Worm (Caenorhabditis elegans): ENCODE measurements around the gene T13F3.6.

DNA sequence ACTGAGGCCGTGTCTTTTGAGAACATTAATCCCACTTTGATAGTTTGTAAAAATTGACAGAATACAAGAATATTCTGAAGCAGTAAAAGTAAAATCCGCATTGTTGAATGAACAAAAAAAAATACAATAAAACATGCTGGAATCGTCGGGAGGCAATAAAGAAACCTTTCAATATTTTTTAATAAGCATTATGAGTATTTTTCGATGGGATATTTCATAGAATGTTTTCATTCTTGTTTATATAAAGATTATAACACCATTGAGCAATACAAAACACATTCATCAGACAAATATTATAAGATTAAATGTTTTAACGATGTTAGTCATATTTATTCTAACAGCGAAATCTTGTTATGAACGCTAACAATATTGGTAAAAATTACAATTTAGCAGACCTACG lies 17.3 kb downstream of the T13F3.6 start, which contains the start of gene gcy-20:
- TF ChIP-seq sea-1 (GFP tag; conservative IDR thresholded peaks at IDR 0.05) (no peak), hmg-4 (GFP tag; optimal IDR thresholded peaks at IDR 0.05) (no peak), tbx-37 (GFP tag; conservative IDR thresholded peaks at IDR 0.05) (no peak), tbx-11 (GFP tag; IDR thresholded peaks at IDR 0.05) (no peak), ets-7 (tag; optimal IDR thresholded peaks at IDR 0.05) (no peak), ama-1 (optimal IDR thresholded peaks at IDR 0.05) (no peak), tra-4 (tag; optimal IDR thresholded peaks at IDR 0.05) (no peak)

All from whole organism, early embryonic.